Fruit fly (Drosophila melanogaster) whole organism, embryonic: ENCODE results near the gene CG12974.

Experiments used
- ATbp ChIP-seq: fragments of 200-800 bp; sonication (Bioruptor generic); optimal IDR thresholded peaks from 2 replicates; lab custom pipeline; 2017; ENCODE audit warnings: missing biosample characterization, mild to moderate bottlenecking, missing genetic modification characterization, missing genetic modification reagents
- Atf6 ChIP-seq: fragments of 200-800 bp; sonication (Bioruptor generic); IDR thresholded peaks from 2 replicates; pipeline ENCODE4 v1.3.6; 2022; ENCODE audit warnings: missing biosample characterization, missing genetic modification characterization
- CG1024 ChIP-seq: fragments of 200-800 bp; sonication (Bioruptor generic); IDR thresholded peaks from 2 replicates; pipeline ENCODE4 v1.3.6; 2022; ENCODE audit warnings: missing biosample characterization, missing genetic modification characterization
- CG10431 ChIP-seq: fragments of 200-800 bp; sonication (Bioruptor generic); optimal IDR thresholded peaks from 3 replicates; lab custom pipeline; 2018; ENCODE audit warnings: missing biosample characterization, mild to moderate bottlenecking, missing genetic modification characterization
- CG10959 ChIP-seq: fragments of 200-800 bp; sonication (Bioruptor generic); IDR thresholded peaks from 2 replicates; pipeline ENCODE4 v1.3.6; 2022; ENCODE audit warnings: missing biosample characterization, missing genetic modification characterization
- CG12104 ChIP-seq: fragments of 200-800 bp; sonication (Bioruptor generic); optimal IDR thresholded peaks from 3 replicates; lab custom pipeline; 2016; ENCODE audit warnings: missing biosample characterization, missing genetic modification characterization
- CG12299 ChIP-seq: fragments of 200-800 bp; sonication (Bioruptor generic); optimal IDR thresholded peaks from 2 replicates; lab custom pipeline; 2018; ENCODE audit warnings: missing biosample characterization, mild to moderate bottlenecking, missing genetic modification characterization
- CG12659 ChIP-seq: fragments of 200-800 bp; sonication (Bioruptor generic); optimal IDR thresholded peaks from 3 replicates; lab custom pipeline; 2017; ENCODE audit warnings: mild to moderate bottlenecking, missing biosample characterization, missing genetic modification reagents, missing genetic modification characterization
- CG14014 ChIP-seq: fragments of 200-800 bp; sonication (Bioruptor generic); IDR thresholded peaks from 2 replicates; pipeline ENCODE4 v1.3.6; 2022; ENCODE audit warnings: missing biosample characterization, missing genetic modification characterization
- CG14965 ChIP-seq: fragments of 200-800 bp; sonication (Bioruptor generic); optimal IDR thresholded peaks from 2 replicates; lab custom pipeline; 2016; ENCODE audit warnings: missing biosample characterization, missing genetic modification characterization, borderline replicate concordance
- CG18764 ChIP-seq: fragments of 200-800 bp; sonication (Bioruptor generic); optimal IDR thresholded peaks from 3 replicates; lab custom pipeline; 2016; ENCODE audit warnings: missing biosample characterization, missing genetic modification characterization
- CG31365 ChIP-seq: fragments of 200-800 bp; sonication (Bioruptor generic); optimal IDR thresholded peaks from 2 replicates; lab custom pipeline; 2018; ENCODE audit warnings: missing biosample characterization, mild to moderate bottlenecking, missing genetic modification characterization
- CG31388 ChIP-seq: fragments of 200-800 bp; sonication (Bioruptor generic); optimal IDR thresholded peaks from 2 replicates; lab custom pipeline; 2016; ENCODE audit warnings: missing biosample characterization, missing genetic modification characterization
- CG34376 ChIP-seq: fragments of 200-800 bp; sonication (Bioruptor generic); optimal IDR thresholded peaks from 2 replicates; lab custom pipeline; 2018; ENCODE audit warnings: missing biosample characterization, mild to moderate bottlenecking, missing genetic modification characterization
- CG4328 ChIP-seq: fragments of 200-800 bp; sonication (Bioruptor generic); optimal IDR thresholded peaks from 3 replicates; lab custom pipeline; 2017; ENCODE audit warnings: missing biosample characterization, missing genetic modification reagents, missing genetic modification characterization
- CG4707 ChIP-seq: fragments of 200-800 bp; sonication (Bioruptor generic); optimal IDR thresholded peaks from 2 replicates; lab custom pipeline; 2018; ENCODE audit warnings: missing biosample characterization, mild to moderate bottlenecking, missing genetic modification characterization, moderate library complexity
- CG8290 ChIP-seq, 3 experiments: fragments of 200-800 bp; sonication (Bioruptor generic); optimal IDR thresholded peaks; 2 replicates each; lab custom pipeline; 2016 to 2019; ENCODE audit warnings: missing biosample characterization in 3 of 3, missing genetic modification characterization in 3 of 3, mild to moderate bottlenecking in 2 of 3, moderate library complexity in 1 of 3
- CG8359 ChIP-seq: fragments of 200-800 bp; sonication (Bioruptor generic); optimal IDR thresholded peaks from 2 replicates; lab custom pipeline; 2017; ENCODE audit warnings: missing biosample characterization, mild to moderate bottlenecking, missing genetic modification characterization, borderline replicate concordance
- CG8944 ChIP-seq: fragments of 200-800 bp; sonication (Bioruptor generic); optimal IDR thresholded peaks from 3 replicates; lab custom pipeline; 2016; ENCODE audit warnings: missing biosample characterization, missing genetic modification characterization
- CG9932 ChIP-seq: fragments of 200-800 bp; sonication (Bioruptor generic); IDR thresholded peaks from 2 replicates; pipeline ENCODE4 v1.3.6; 2022; ENCODE audit warnings: missing biosample characterization, missing genetic modification characterization
- E2f2 ChIP-seq: fragments of 200-800 bp; sonication (Bioruptor generic); IDR thresholded peaks from 2 replicates; pipeline ENCODE4 v1.3.6; 2022; ENCODE audit warnings: missing biosample characterization, missing genetic modification characterization
- Fer3 ChIP-seq: fragments of 200-800 bp; sonication (Bioruptor generic); optimal IDR thresholded peaks from 2 replicates; lab custom pipeline; 2018; ENCODE audit warnings: missing biosample characterization, mild to moderate bottlenecking, missing genetic modification characterization, moderate library complexity
- Gsc ChIP-seq: fragments of 200-800 bp; sonication (Bioruptor generic); IDR thresholded peaks from 2 replicates; pipeline ENCODE4 v1.3.6; 2022; ENCODE audit warnings: missing biosample characterization, missing genetic modification characterization
- HmgD ChIP-seq: fragments of 200-800 bp; sonication (Bioruptor generic); optimal IDR thresholded peaks from 3 replicates; lab custom pipeline; 2016; ENCODE audit warnings: missing biosample characterization, missing genetic modification characterization
- MESR4 ChIP-seq: fragments of 200-800 bp; sonication (Bioruptor generic); optimal IDR thresholded peaks from 2 replicates; lab custom pipeline; 2018; ENCODE audit warnings: missing biosample characterization, mild to moderate bottlenecking, missing genetic modification characterization, moderate library complexity
- Mad ChIP-seq: fragments of 200-800 bp; sonication (Bioruptor generic); optimal IDR thresholded peaks from 2 replicates; lab custom pipeline; 2016; ENCODE audit warnings: missing biosample characterization, missing genetic modification characterization
- Meics ChIP-seq: fragments of 200-800 bp; sonication (Bioruptor generic); optimal IDR thresholded peaks from 2 replicates; lab custom pipeline; 2017; ENCODE audit warnings: missing biosample characterization, mild to moderate bottlenecking, missing genetic modification characterization
- NfI ChIP-seq: fragments of 200-800 bp; sonication (Bioruptor generic); optimal IDR thresholded peaks from 3 replicates; lab custom pipeline; 2018; ENCODE audit warnings: missing biosample characterization, mild to moderate bottlenecking, missing genetic modification characterization, moderate library complexity
- Ravus ChIP-seq: fragments of 200-800 bp; sonication (Bioruptor generic); IDR thresholded peaks from 2 replicates; pipeline ENCODE4 v1.3.6; 2022; ENCODE audit warnings: missing biosample characterization, missing genetic modification characterization
- Rfx ChIP-seq: fragments of 200-800 bp; sonication (Bioruptor generic); IDR thresholded peaks from 2 replicates; pipeline ENCODE4 v1.3.6; 2022; ENCODE audit warnings: missing biosample characterization, missing genetic modification characterization
- Rx ChIP-seq: fragments of 200-800 bp; sonication (Bioruptor generic); IDR thresholded peaks from 2 replicates; pipeline ENCODE4 v1.3.6; 2022; ENCODE audit warnings: missing biosample characterization, missing genetic modification characterization
- Trl ChIP-seq, 3 experiments: fragments of >200 bp in 2 of 3; fragments of 200-800 bp in 1 of 3; sonication (Bioruptor generic) in 1 of 3; optimal IDR thresholded peaks; 2 replicates in 1 of 3; 3 replicates in 2 of 3; lab custom pipeline; 2016 to 2017; ENCODE audit warnings: missing biosample characterization in 1 of 3, missing genetic modification characterization in 1 of 3
- Usf ChIP-seq: fragments of 200-800 bp; sonication (Bioruptor generic); optimal IDR thresholded peaks from 2 replicates; lab custom pipeline; 2017; ENCODE audit warnings: missing genotype, missing biosample characterization, missing genetic modification characterization
- ac ChIP-seq: fragments of 200-800 bp; sonication (Bioruptor generic); optimal IDR thresholded peaks from 3 replicates; lab custom pipeline; 2017; ENCODE audit warnings: missing biosample characterization, mild to moderate bottlenecking, missing genetic modification characterization
- az2 ChIP-seq: fragments of 200-800 bp; sonication (Bioruptor generic); optimal IDR thresholded peaks from 3 replicates; lab custom pipeline; 2016; ENCODE audit warnings: missing biosample characterization, missing genetic modification characterization
- crp ChIP-seq, 2 experiments: fragments of 200-800 bp; sonication (Bioruptor generic); optimal IDR thresholded peaks; 2 replicates in 1 of 2; 3 replicates in 1 of 2; lab custom pipeline; 2017; ENCODE audit warnings: missing biosample characterization in 2 of 2, missing genetic modification characterization in 2 of 2, mild to moderate bottlenecking in 1 of 2, moderate library complexity in 1 of 2
- da ChIP-seq: fragments of 200-800 bp; sonication (Bioruptor generic); optimal IDR thresholded peaks from 2 replicates; lab custom pipeline; 2016; ENCODE audit warnings: missing biosample characterization, missing genetic modification characterization
- dm ChIP-seq: fragments of 200-800 bp; sonication (Bioruptor generic); optimal IDR thresholded peaks from 3 replicates; lab custom pipeline; 2016; ENCODE audit warnings: missing biosample characterization, missing genetic modification characterization
- dmrt99B ChIP-seq: fragments of 200-800 bp; sonication (Bioruptor generic); optimal IDR thresholded peaks from 2 replicates; lab custom pipeline; 2018; ENCODE audit warnings: missing biosample characterization, mild to moderate bottlenecking, missing genetic modification characterization, moderate library complexity
- esg ChIP-seq: fragments of 200-800 bp; sonication (Bioruptor generic); conservative IDR thresholded peaks from 2 replicates; pipeline ENCODE4 v1.3.6; 2022; ENCODE audit warnings: missing biosample characterization, missing genetic modification characterization
- fd64A ChIP-seq: fragments of 200-800 bp; sonication (Bioruptor generic); optimal IDR thresholded peaks from 3 replicates; lab custom pipeline; 2018; ENCODE audit warnings: missing biosample characterization, mild to moderate bottlenecking, missing genetic modification characterization
- gt ChIP-seq: fragments of 200-800 bp; sonication (Bioruptor generic); IDR thresholded peaks from 2 replicates; pipeline ENCODE4 v1.3.6; 2022; ENCODE audit warnings: missing biosample characterization, missing genetic modification characterization
- jumu ChIP-seq: fragments of 200-800 bp; sonication (Bioruptor generic); optimal IDR thresholded peaks from 3 replicates; lab custom pipeline; 2016; ENCODE audit warnings: missing biosample characterization, missing genetic modification characterization
- lab ChIP-seq: fragments of 200-800 bp; sonication (Bioruptor generic); optimal IDR thresholded peaks from 3 replicates; lab custom pipeline; 2017; ENCODE audit warnings: missing biosample characterization, missing genetic modification characterization, mild to moderate bottlenecking, moderate library complexity, missing genetic modification reagents
- luna ChIP-seq: fragments of 200-800 bp; sonication (Bioruptor generic); optimal IDR thresholded peaks from 2 replicates; lab custom pipeline; 2016; ENCODE audit warnings: missing biosample characterization, missing genetic modification characterization
- pnt ChIP-seq: fragments of 200-800 bp; sonication (Bioruptor generic); optimal IDR thresholded peaks from 3 replicates; lab custom pipeline; 2016; ENCODE audit warnings: missing biosample characterization, missing genetic modification characterization
- psq ChIP-seq: fragments of 200-800 bp; sonication (Bioruptor generic); optimal IDR thresholded peaks from 2 replicates; lab custom pipeline; 2017; ENCODE audit warnings: missing biosample characterization, missing genetic modification characterization
- sd ChIP-seq: fragments of 200-800 bp; sonication (Bioruptor generic); optimal IDR thresholded peaks from 3 replicates; lab custom pipeline; 2018; ENCODE audit warnings: missing biosample characterization, mild to moderate bottlenecking, missing genetic modification characterization, moderate library complexity
- slou ChIP-seq: fragments of 200-800 bp; sonication (Bioruptor generic); optimal IDR thresholded peaks from 3 replicates; lab custom pipeline; 2016; ENCODE audit warnings: missing biosample characterization, missing genetic modification characterization
- sug ChIP-seq: fragments of 200-800 bp; optimal IDR thresholded peaks from 2 replicates; lab custom pipeline; 2019; ENCODE audit warnings: missing biosample characterization, mild to moderate bottlenecking, missing genetic modification characterization, moderate library complexity
- wdn ChIP-seq: fragments of 200-800 bp; sonication (Bioruptor generic); IDR thresholded peaks from 2 replicates; pipeline ENCODE4 v1.3.6; 2022; ENCODE audit warnings: missing biosample characterization, missing genetic modification characterization

CG12974 gene

dm6 chr3L:21259257-21259656, 26.5 kb downstream of the CG12974 start (continued):
- TF ChIP-seq wdn (GFP tag; lab: Robert Waterston, UW): no peak
- TF ChIP-seq CG12104 (GFP tag; lab: Kevin White, UChicago): no peak
- TF ChIP-seq CG4328 (GFP tag; lab: Kevin White, UChicago): no peak
- TF ChIP-seq ATbp (GFP tag; lab: Kevin White, UChicago): peak; percentile 68
- TF ChIP-seq dm: no peak
- no peak for TF ChIP-seq Atf6 (GFP tag; lab: Robert Waterston, UW)
- no peak for TF ChIP-seq CG9932 (GFP tag; lab: Robert Waterston, UW)
- peak; percentile 37 for TF ChIP-seq fd64A (GFP tag; lab: Kevin White, UChicago)
- no peak for TF ChIP-seq CG31365 (tag; lab: Kevin White, UChicago)
- TF ChIP-seq HmgD (GFP tag; lab: Kevin White, UChicago): no peak
- TF ChIP-seq CG1024 (GFP tag; lab: Robert Waterston, UW): no peak
- no peak for TF ChIP-seq az2 (GFP tag; lab: Kevin White, UChicago)
- TF ChIP-seq CG14014 (GFP tag; lab: Robert Waterston, UW): no peak
- no peak for TF ChIP-seq CG8944 (GFP tag; lab: Kevin White, UChicago)
- no peak for TF ChIP-seq CG14965
- peak; percentile 21 for TF ChIP-seq CG4707
- TF ChIP-seq Gsc: no peak
- TF ChIP-seq da: no peak
- TF ChIP-seq sug (tag; lab: Kevin White, UChicago): no peak
- no peak for TF ChIP-seq Rx (GFP tag; lab: Robert Waterston, UW)
- no peak for TF ChIP-seq Rfx
- TF ChIP-seq E2f2 (GFP tag; lab: Robert Waterston, UW): no peak
- TF ChIP-seq MESR4 (GFP tag; lab: Kevin White, UChicago): no peak
- TF ChIP-seq CG8359 (GFP tag; lab: Kevin White, UChicago): no peak
- TF ChIP-seq lab (GFP tag; lab: Kevin White, UChicago): no peak
- TF ChIP-seq luna (GFP tag; lab: Kevin White, UChicago): no peak
- no peak for TF ChIP-seq Mad (GFP tag; lab: Kevin White, UChicago)
- TF ChIP-seq CG10431: peak; percentile 11
- TF ChIP-seq NfI (GFP tag; lab: Kevin White, UChicago): no peak
- no peak for TF ChIP-seq esg (GFP tag; lab: Robert Waterston, UW)
- TF ChIP-seq CG8290 (GFP tag; optimal IDR thresholded peaks at IDR 0.05; lab: Kevin White, UChicago): no peak
- no peak for TF ChIP-seq CG8290 (tag; optimal IDR thresholded peaks at IDR 0.05; lab: Kevin White, UChicago)
- TF ChIP-seq psq (GFP tag; lab: Kevin White, UChicago): no peak
- no peak for TF ChIP-seq Usf
- no peak for TF ChIP-seq pnt (GFP tag; lab: Kevin White, UChicago)
- TF ChIP-seq CG18764 (GFP tag; lab: Kevin White, UChicago): no peak
- no peak for TF ChIP-seq CG10959 (GFP tag; lab: Robert Waterston, UW)
- TF ChIP-seq ac (GFP tag; lab: Kevin White, UChicago): no peak
- TF ChIP-seq slou (GFP tag; lab: Kevin White, UChicago): no peak
- no peak for TF ChIP-seq gt (GFP tag; lab: Robert Waterston, UW)
- TF ChIP-seq dmrt99B (tag; lab: Kevin White, UChicago): peak; percentile 51
- no peak for TF ChIP-seq crp (GFP tag; optimal IDR thresholded peaks at IDR 0.05; lab: Kevin White, UChicago)
- peak; percentile 3 for TF ChIP-seq jumu (GFP tag; lab: Kevin White, UChicago)
- no peak for TF ChIP-seq Trl (optimal IDR thresholded peaks at IDR 0.05; lab: Kevin White, UChicago)
- no peak for TF ChIP-seq Trl (GFP tag; optimal IDR thresholded peaks at IDR 0.05; lab: Kevin White, UChicago)
- no peak for TF ChIP-seq CG12659
- TF ChIP-seq sd: no peak
- TF ChIP-seq CG12299: no peak
- TF ChIP-seq Fer3 (tag; lab: Kevin White, UChicago): no peak
- TF ChIP-seq CG31388 (GFP tag; lab: Kevin White, UChicago): no peak
- TF ChIP-seq Ravus (GFP tag; lab: Robert Waterston, UW): no peak
- no peak for TF ChIP-seq Meics (GFP tag; lab: Kevin White, UChicago)
- TF ChIP-seq CG34376 (GFP tag; lab: Kevin White, UChicago): no peak
